Worm (Caenorhabditis elegans) whole organism, mixed stage, embryonic: ENCODE measurements around the gene mltn-13.

Source experiments
- M03D4.4 ChIP-seq: sonication (generic microtip); optimal IDR thresholded peaks from 2 replicates; lab custom pipeline; 2017; ENCODE audit warnings: mild to moderate bottlenecking, missing genetic modification characterization, missing compliant biosample characterization
- bed-3 ChIP-seq: fragments of 200-800 bp; sonication (Bioruptor generic); optimal IDR thresholded peaks from 3 replicates; lab custom pipeline; 2018; ENCODE audit warnings: mild to moderate bottlenecking, missing genetic modification characterization, moderate library complexity, missing compliant biosample characterization
- blmp-1 ChIP-seq: fragments of 150-350 bp; optimal IDR thresholded peaks from 2 replicates; lab custom pipeline; 2014; ENCODE audit warnings: missing biosample characterization, missing genetic modification characterization
- ceh-39 ChIP-seq: fragments of 150-350 bp; optimal IDR thresholded peaks from 2 replicates; lab custom pipeline; 2014; ENCODE audit warnings: missing biosample characterization, missing genetic modification characterization
- ceh-43 ChIP-seq: fragments of 200-800 bp; sonication (Bioruptor generic); optimal IDR thresholded peaks from 2 replicates; lab custom pipeline; 2018; ENCODE audit warnings: mild to moderate bottlenecking, missing genetic modification characterization, moderate library complexity, missing compliant biosample characterization
- ceh-83 ChIP-seq: fragments of 200-800 bp; sonication (Bioruptor generic); optimal IDR thresholded peaks from 2 replicates; lab custom pipeline; 2018; ENCODE audit warnings: mild to moderate bottlenecking, missing genetic modification characterization, missing compliant biosample characterization
- ces-1 ChIP-seq: fragments of 150-350 bp; optimal IDR thresholded peaks from 2 replicates; lab custom pipeline; 2014; ENCODE audit warnings: missing biosample characterization, missing genetic modification reagents, missing genetic modification characterization
- cnd-1 ChIP-seq: fragments of 200-800 bp; sonication (Bioruptor generic); optimal IDR thresholded peaks from 2 replicates; lab custom pipeline; 2018; ENCODE audit warnings: mild to moderate bottlenecking, missing genetic modification characterization, missing compliant biosample characterization
- drap-1 ChIP-seq: fragments of 200-800 bp; sonication (Bioruptor generic); optimal IDR thresholded peaks from 3 replicates; lab custom pipeline; 2018; ENCODE audit warnings: mild to moderate bottlenecking, missing genetic modification characterization, missing compliant biosample characterization
- elt-1 ChIP-seq: sonication (generic microtip); optimal IDR thresholded peaks from 2 replicates; lab custom pipeline; 2017; ENCODE audit warnings: missing genetic modification characterization, mild to moderate bottlenecking, missing compliant biosample characterization, antibody characterized with exemption, moderate library complexity, borderline replicate concordance; ENCODE audit not compliant: insufficient read depth
- elt-3 ChIP-seq: fragments of 150-350 bp; optimal IDR thresholded peaks from 2 replicates; lab custom pipeline; 2014; ENCODE audit warnings: missing biosample characterization, missing genetic modification characterization
- flh-1 ChIP-seq: fragments of 200-800 bp; sonication (Bioruptor generic); optimal IDR thresholded peaks from 2 replicates; lab custom pipeline; 2018; ENCODE audit warnings: mild to moderate bottlenecking, missing genetic modification characterization, moderate library complexity, missing compliant biosample characterization
- ham-2 ChIP-seq: fragments of 200-800 bp; sonication (Bioruptor generic); optimal IDR thresholded peaks from 2 replicates; lab custom pipeline; 2018; ENCODE audit warnings: mild to moderate bottlenecking, missing genetic modification characterization, missing compliant biosample characterization
- hlh-1 ChIP-seq: fragments of 150-350 bp; optimal IDR thresholded peaks from 2 replicates; lab custom pipeline; 2014; ENCODE audit warnings: missing biosample characterization, missing genetic modification reagents, missing genetic modification characterization
- lin-13 ChIP-seq: fragments of 150-350 bp; optimal IDR thresholded peaks from 2 replicates; lab custom pipeline; 2014; ENCODE audit warnings: missing biosample characterization, missing genetic modification characterization
- lin-32 ChIP-seq: fragments of 200-800 bp; sonication (Bioruptor generic); optimal IDR thresholded peaks from 2 replicates; lab custom pipeline; 2018; ENCODE audit warnings: mild to moderate bottlenecking, missing genetic modification characterization, missing compliant biosample characterization
- lsy-2 ChIP-seq: fragments of 150-350 bp; optimal IDR thresholded peaks from 2 replicates; lab custom pipeline; 2014; ENCODE audit warnings: missing biosample characterization, missing genetic modification characterization
- mab-5 ChIP-seq: fragments of 150-350 bp; optimal IDR thresholded peaks from 2 replicates; lab custom pipeline; 2014; ENCODE audit warnings: missing biosample characterization, missing genetic modification characterization
- mep-1 ChIP-seq: fragments of 150-350 bp; optimal IDR thresholded peaks from 2 replicates; lab custom pipeline; 2017; ENCODE audit warnings: missing biosample characterization, missing genetic modification reagents, missing genetic modification characterization, inconsistent platforms
- mls-2 ChIP-seq: sonication (generic microtip); optimal IDR thresholded peaks from 2 replicates; lab custom pipeline; 2016; ENCODE audit warnings: mild to moderate bottlenecking, missing genetic modification characterization, moderate library complexity, missing compliant biosample characterization
- nhr-12 ChIP-seq: fragments of 150-350 bp; optimal IDR thresholded peaks from 2 replicates; lab custom pipeline; 2014; ENCODE audit warnings: missing biosample characterization, missing genetic modification characterization
- nhr-2 ChIP-seq: fragments of 150-350 bp; optimal IDR thresholded peaks from 2 replicates; lab custom pipeline; 2014; ENCODE audit warnings: missing biosample characterization, missing genetic modification characterization
- nhr-237 ChIP-seq: fragments of 150-350 bp; optimal IDR thresholded peaks from 2 replicates; lab custom pipeline; 2014; ENCODE audit warnings: missing biosample characterization, missing genetic modification characterization
- nhr-76 ChIP-seq: sonication (generic microtip); optimal IDR thresholded peaks from 2 replicates; lab custom pipeline; 2017; ENCODE audit warnings: missing biosample characterization, missing genetic modification characterization
- pha-4 ChIP-seq: fragments of 150-350 bp; optimal IDR thresholded peaks from 2 replicates; lab custom pipeline; 2018; ENCODE audit warnings: missing biosample characterization, missing genetic modification reagents, missing genetic modification characterization
- sem-2 ChIP-seq: fragments of 200-800 bp; sonication (Bioruptor generic); optimal IDR thresholded peaks from 2 replicates; lab custom pipeline; 2018; ENCODE audit warnings: mild to moderate bottlenecking, missing genetic modification characterization, missing compliant biosample characterization
- snpc-4 ChIP-seq: fragments of 150-350 bp; optimal IDR thresholded peaks from 2 replicates; lab custom pipeline; 2014; ENCODE audit warnings: missing biosample characterization, missing genetic modification characterization
- sptf-1 ChIP-seq: sonication (generic microtip); optimal IDR thresholded peaks from 2 replicates; lab custom pipeline; 2017; ENCODE audit warnings: mild to moderate bottlenecking, missing genetic modification characterization, moderate library complexity, missing compliant biosample characterization
- tbx-8 ChIP-seq: fragments of 200-800 bp; sonication (Bioruptor generic); optimal IDR thresholded peaks from 2 replicates; lab custom pipeline; 2018; ENCODE audit warnings: mild to moderate bottlenecking, missing genetic modification characterization, moderate library complexity, missing compliant biosample characterization
- unc-120 ChIP-seq: sonication (generic microtip); optimal IDR thresholded peaks from 2 replicates; lab custom pipeline; 2017; ENCODE audit warnings: missing genetic modification characterization, missing compliant biosample characterization; ENCODE audit not compliant: poor library complexity, severe bottlenecking
- unc-39 ChIP-seq: fragments of 150-350 bp; optimal IDR thresholded peaks from 2 replicates; lab custom pipeline; 2014; ENCODE audit warnings: missing biosample characterization, missing genetic modification characterization
- unc-62 ChIP-seq: fragments of 150-350 bp; optimal IDR thresholded peaks from 2 replicates; lab custom pipeline; 2014; ENCODE audit warnings: missing biosample characterization, missing genetic modification reagents, missing genetic modification characterization
- zip-8 ChIP-seq: fragments of 150-350 bp; optimal IDR thresholded peaks from 2 replicates; lab custom pipeline; 2014; ENCODE audit warnings: missing biosample characterization, missing genetic modification characterization
- ztf-11 ChIP-seq: fragments of 150-350 bp; optimal IDR thresholded peaks from 2 replicates; lab custom pipeline; 2014; ENCODE audit warnings: missing biosample characterization, missing genetic modification characterization

Gene mltn-13

DNA sequence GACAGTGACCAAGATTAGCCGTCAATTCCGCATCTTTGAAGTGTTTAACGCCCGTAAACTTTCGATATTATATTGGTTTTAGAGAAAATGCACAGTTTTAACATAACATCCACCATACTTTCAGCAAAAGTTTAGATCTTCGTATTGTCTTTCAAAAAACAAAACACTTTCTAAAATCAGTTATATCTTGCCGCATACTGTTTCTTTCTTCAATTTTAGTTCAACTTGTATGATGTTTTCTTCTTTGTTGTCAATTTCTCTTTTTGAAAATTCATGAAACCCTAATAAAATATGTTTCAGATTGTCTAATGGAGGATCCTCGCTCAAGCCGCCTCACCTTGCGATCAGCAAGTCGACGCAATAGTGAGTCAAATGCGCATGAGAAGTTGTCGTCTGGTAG, 5.6 kb upstream of the mltn-13 start, which contains the start of gene F02E8.4:
F02E8.4 (plus strand) TSS at position 301 of the 400 bp plus-strand sequence.
- no peak for TF ChIP-seq blmp-1
- no peak for TF ChIP-seq lin-32 (GFP tag; lab: Kevin White, UChicago)
- TF ChIP-seq bed-3 (GFP tag; lab: Kevin White, UChicago) = no peak
- TF ChIP-seq nhr-76 (tag; lab: Kevin White, UChicago) = no peak
- no peak for TF ChIP-seq unc-39 (tag; lab: Kevin White, UChicago)
- TF ChIP-seq sptf-1 (tag; lab: Kevin White, UChicago) = no peak
- TF ChIP-seq nhr-2 (tag; lab: Kevin White, UChicago) = no peak
- TF ChIP-seq mep-1 (tag; lab: Kevin White, UChicago) = no peak
- TF ChIP-seq ceh-39 (tag; lab: Kevin White, UChicago) = no peak
- no peak for TF ChIP-seq unc-62 (GFP tag; lab: Kevin White, UChicago)
- TF ChIP-seq nhr-237 (tag; lab: Kevin White, UChicago) = no peak
- no peak for TF ChIP-seq lin-13
- no peak for TF ChIP-seq lsy-2 (tag; lab: Kevin White, UChicago)
- TF ChIP-seq elt-3 (tag; lab: Kevin White, UChicago) = no peak
- TF ChIP-seq ces-1 (GFP tag; lab: Kevin White, UChicago) = no peak

DNA sequence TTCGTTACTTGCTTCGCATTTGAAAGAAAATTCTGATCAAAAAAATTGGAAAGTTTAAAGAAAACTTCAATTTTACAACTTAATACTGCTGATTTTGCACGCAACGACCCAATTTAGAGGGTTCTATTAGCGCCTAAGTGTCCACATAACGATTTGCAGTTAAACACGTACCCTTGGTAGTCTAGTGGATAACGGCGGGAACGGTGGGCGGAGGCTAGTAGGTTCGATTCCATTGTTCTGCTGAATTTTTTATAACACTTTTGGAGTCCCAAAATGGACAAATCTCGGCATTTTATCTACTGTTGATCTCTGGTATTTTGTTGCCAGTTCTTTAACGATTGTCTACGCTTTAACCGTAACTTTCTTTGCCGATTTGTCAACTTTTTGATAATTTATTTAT, 4.9 kb upstream of the mltn-13 start:
- no peak for TF ChIP-seq elt-3 (tag; lab: Kevin White, UChicago)
- TF ChIP-seq mep-1 (tag; lab: Kevin White, UChicago) = no peak
- no peak for TF ChIP-seq lin-13
- no peak for TF ChIP-seq tbx-8
- no peak for TF ChIP-seq nhr-12 (tag; lab: Kevin White, UChicago)
- no peak for TF ChIP-seq cnd-1
- no peak for TF ChIP-seq ceh-43
- no peak for TF ChIP-seq ces-1 (GFP tag; lab: Kevin White, UChicago)
- no peak for TF ChIP-seq lin-32 (GFP tag; lab: Kevin White, UChicago)
- TF ChIP-seq nhr-2 (tag; lab: Kevin White, UChicago) = no peak
- no peak for TF ChIP-seq nhr-237 (tag; lab: Kevin White, UChicago)
- no peak for TF ChIP-seq blmp-1

DNA sequence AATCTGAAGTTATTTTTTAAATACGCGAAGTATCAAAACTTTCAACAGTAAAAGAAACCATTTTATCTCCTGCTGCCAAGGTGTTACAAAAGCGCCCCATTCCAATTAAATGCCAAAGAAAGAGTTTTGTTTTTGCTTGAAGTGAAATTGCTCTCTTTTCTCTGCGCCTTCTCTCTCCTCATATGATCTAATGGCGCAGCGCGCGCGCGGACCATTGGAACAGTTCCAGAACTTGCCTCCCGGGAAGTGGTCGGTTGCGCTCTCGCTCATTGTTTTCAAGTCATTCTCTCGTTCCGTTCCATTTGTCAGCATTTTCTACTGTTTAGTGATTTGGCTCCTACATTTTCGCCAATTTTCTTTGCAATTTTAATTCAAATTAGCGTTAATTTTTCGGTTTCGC, 3.8 kb upstream of the mltn-13 start:
- TF ChIP-seq unc-62 (GFP tag; lab: Kevin White, UChicago) (no peak), mep-1 (tag; lab: Kevin White, UChicago) (no peak), ces-1 (GFP tag; lab: Kevin White, UChicago) (no peak), ceh-43 (no peak), hlh-1 (tag; lab: Kevin White, UChicago) (no peak), bed-3 (GFP tag; lab: Kevin White, UChicago) (no peak), ham-2 (GFP tag; lab: Kevin White, UChicago) (no peak), nhr-2 (tag; lab: Kevin White, UChicago) (no peak), lsy-2 (tag; lab: Kevin White, UChicago) (no peak), ceh-39 (tag; lab: Kevin White, UChicago) (no peak), lin-13 (no peak), ceh-83 (GFP tag; lab: Kevin White, UChicago) (no peak), sptf-1 (tag; lab: Kevin White, UChicago) (no peak), mab-5 (tag; lab: Kevin White, UChicago) (no peak), drap-1 (GFP tag; lab: Kevin White, UChicago) (no peak), elt-3 (tag; lab: Kevin White, UChicago) (no peak), lin-32 (GFP tag; lab: Kevin White, UChicago) (no peak)

DNA sequence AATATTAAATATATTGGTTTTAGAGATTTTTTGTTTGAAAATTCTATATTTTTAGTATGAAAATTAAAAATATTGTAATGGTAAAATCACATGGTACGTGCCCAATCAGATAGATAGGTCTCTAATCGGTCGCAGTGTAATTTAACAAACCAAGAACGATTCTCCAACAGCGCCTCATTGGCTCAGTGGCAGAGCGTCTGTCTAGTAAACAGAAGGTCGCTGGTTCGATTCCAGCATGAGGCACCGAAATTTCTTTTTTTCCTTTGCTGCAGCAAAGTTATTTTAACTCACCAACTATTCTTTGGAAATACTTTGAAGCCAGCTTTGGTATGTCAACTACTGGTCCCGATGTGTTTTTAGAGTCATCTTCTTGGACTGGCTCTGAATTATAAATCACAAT, 3.3 kb downstream of the mltn-13 start:
- TF ChIP-seq nhr-12 (tag; lab: Kevin White, UChicago) (no peak), ceh-83 (GFP tag; lab: Kevin White, UChicago) (peak; percentile 74), drap-1 (GFP tag; lab: Kevin White, UChicago) (peak; percentile 13), sptf-1 (tag; lab: Kevin White, UChicago) (peak; percentile 38), unc-120 (tag; lab: Kevin White, UChicago) (peak; percentile 14), mab-5 (tag; lab: Kevin White, UChicago) (no peak)

DNA sequence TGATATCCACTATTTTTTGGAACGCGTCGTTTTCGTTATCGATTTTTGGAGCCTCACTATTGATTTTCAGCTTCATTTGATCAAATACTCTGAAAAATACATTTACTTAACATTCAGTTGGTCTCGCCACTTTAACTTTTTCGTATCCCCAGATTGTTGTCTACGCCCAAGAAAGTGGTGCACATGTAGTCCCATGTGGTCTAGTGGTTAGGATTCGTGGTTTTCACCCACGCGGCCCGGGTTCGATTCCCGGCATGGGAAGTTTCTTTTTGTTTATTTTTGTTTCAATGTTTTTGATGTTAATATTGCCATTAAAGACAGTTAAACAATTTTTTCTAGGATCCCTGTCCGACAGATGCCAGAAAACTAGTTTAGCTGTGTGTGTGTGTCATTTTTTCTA, 4.1 kb downstream of the mltn-13 start:
- TF ChIP-seq mab-5 (tag; lab: Kevin White, UChicago) (no peak), nhr-2 (tag; lab: Kevin White, UChicago) (no peak), lin-13 (peak; percentile 18), unc-39 (tag; lab: Kevin White, UChicago) (no peak), sem-2 (peak; percentile 63), drap-1 (GFP tag; lab: Kevin White, UChicago) (peak; percentile 76), sptf-1 (tag; lab: Kevin White, UChicago) (peak; percentile 84), nhr-237 (tag; lab: Kevin White, UChicago) (no peak), flh-1 (GFP tag; lab: Kevin White, UChicago) (no peak), ztf-11 (tag; lab: Kevin White, UChicago) (no peak), nhr-76 (tag; lab: Kevin White, UChicago) (no peak), ham-2 (GFP tag; lab: Kevin White, UChicago) (no peak), ceh-83 (GFP tag; lab: Kevin White, UChicago) (peak; percentile 80), tbx-8 (peak; percentile 67), M03D4.4 (tag; lab: Kevin White, UChicago) (peak; percentile 84), mep-1 (tag; lab: Kevin White, UChicago) (peak; percentile 13), blmp-1 (no peak), hlh-1 (tag; lab: Kevin White, UChicago) (no peak), pha-4 (tag; lab: Kevin White, UChicago) (no peak), lsy-2 (tag; lab: Kevin White, UChicago) (no peak), zip-8 (no peak), snpc-4 (tag; lab: Kevin White, UChicago) (no peak), elt-1 (tag; lab: Kevin White, UChicago) (no peak), ceh-39 (tag; lab: Kevin White, UChicago) (no peak), ces-1 (GFP tag; lab: Kevin White, UChicago) (peak; percentile 10), unc-120 (tag; lab: Kevin White, UChicago) (peak; percentile 63), lin-32 (GFP tag; lab: Kevin White, UChicago) (peak; percentile 33), unc-62 (GFP tag; lab: Kevin White, UChicago) (no peak), nhr-12 (tag; lab: Kevin White, UChicago) (no peak), mls-2 (tag; lab: Kevin White, UChicago) (peak; percentile 78), cnd-1 (peak; percentile 78), elt-3 (tag; lab: Kevin White, UChicago) (no peak)
